Worm (Caenorhabditis elegans): ENCODE measurements around the gene T24C4.2.
A peak's percentile ranks its signal among the peaks of the same experiment; 100 is the strongest.

T24C4.2 gene

ce11 chrIII:870555-870954, 786 bp upstream of the T24C4.2 start:
- TF ChIP-seq ztf-18 (tag; optimal IDR thresholded peaks at IDR 0.05) (no peak), tbx-9 (tag; optimal IDR thresholded peaks at IDR 0.05; ENCODE audit: borderline replicate concordance) (no peak), mel-28 (tag; optimal IDR thresholded peaks at IDR 0.05; ENCODE audit: borderline replicate concordance) (no peak), chd-7 (tag; optimal IDR thresholded peaks at IDR 0.05) (no peak), F49E8.2 (tag; optimal IDR thresholded peaks at IDR 0.05; ENCODE audit: insufficient read depth) (no peak), nhr-27 (tag; optimal IDR thresholded peaks at IDR 0.05) (no peak), sdz-38 (tag; optimal IDR thresholded peaks at IDR 0.05) (no peak), ceh-40 (GFP tag; IDR thresholded peaks at IDR 0.05) (no peak), nhr-80 (tag; optimal IDR thresholded peaks at IDR 0.05) (no peak), dpff-1 (tag; optimal IDR thresholded peaks at IDR 0.05) (no peak)

- TF ChIP-seq F10E7.11 (tag; optimal IDR thresholded peaks at IDR 0.05) = no peak
- no peak for TF ChIP-seq unc-130 (GFP tag; optimal IDR thresholded peaks at IDR 0.05)
- TF ChIP-seq attf-5 (GFP tag; optimal IDR thresholded peaks at IDR 0.05) = no peak
- no peak for TF ChIP-seq nfya-1 (tag; optimal IDR thresholded peaks at IDR 0.05; ENCODE audit: borderline replicate concordance, insufficient read depth)
- TF ChIP-seq tbx-9 (tag; optimal IDR thresholded peaks at IDR 0.05; ENCODE audit: borderline replicate concordance) = no peak
- TF ChIP-seq F22D6.2 (tag; optimal IDR thresholded peaks at IDR 0.05) = no peak
- TF ChIP-seq pbrm-1 (GFP tag; IDR thresholded peaks at IDR 0.05) = no peak
Observed at ce11 chrIII:868866-869265, 903 bp downstream of the T24C4.2 start.

DNA sequence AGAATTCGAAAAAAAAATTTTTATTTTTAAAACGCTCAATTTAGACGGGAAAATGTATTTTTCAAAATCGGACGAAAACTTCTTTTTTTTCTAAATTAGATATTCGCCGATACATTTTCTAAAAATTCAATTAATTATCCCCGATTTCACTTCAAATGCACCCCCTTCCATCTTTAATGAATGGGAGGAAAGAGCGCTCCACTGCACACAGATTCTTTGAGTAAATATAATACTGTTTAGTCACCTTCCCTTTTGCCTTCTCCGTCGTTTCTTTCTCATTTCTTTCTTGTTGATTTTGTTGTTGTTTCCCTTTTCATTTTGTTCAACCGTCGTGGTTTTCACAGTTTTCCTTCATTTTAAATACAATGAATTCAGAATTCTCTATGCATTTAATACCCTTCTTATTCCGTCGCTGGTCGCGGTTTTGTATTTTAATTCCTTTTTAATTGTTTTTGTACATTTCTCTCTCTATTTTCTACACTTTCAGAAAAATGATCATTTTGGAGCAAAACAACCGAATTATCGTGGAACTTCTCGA, 7.9 kb downstream of the T24C4.2 start, which contains the start of gene arx-4:
Gene arx-4, plus strand, starts transcription at position 488 of the 538 bp plus-strand sequence.
- TF ChIP-seq B0261.1 (tag; optimal IDR thresholded peaks at IDR 0.05) (no peak), attf-5 (GFP tag; optimal IDR thresholded peaks at IDR 0.05) (peak; percentile 15), mcd-1 (GFP tag; IDR thresholded peaks at IDR 0.05) (0 out of 2 replicates have a peak, but pooled peaks have one; percentile 25), snpc-1.1 (tag; optimal IDR thresholded peaks at IDR 0.05; ENCODE audit: insufficient read depth) (no peak)

DNA sequence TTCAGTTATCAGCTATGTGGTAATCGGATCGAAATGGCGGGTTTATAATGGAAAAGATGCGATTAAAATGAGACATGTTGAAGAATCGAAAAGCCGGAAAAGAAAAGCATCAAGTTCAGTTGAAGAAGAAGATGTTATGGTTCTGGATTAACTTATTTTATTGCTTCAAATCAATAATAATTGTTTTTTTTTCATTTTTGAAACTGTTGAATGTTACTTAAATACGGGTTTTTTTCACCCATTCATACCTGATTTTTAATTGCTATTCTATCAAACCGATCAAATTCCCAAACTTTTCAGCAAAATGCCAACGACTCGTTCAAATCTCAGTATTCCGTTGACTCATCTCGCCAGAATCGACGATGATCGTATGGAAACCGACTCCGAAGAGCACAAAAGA, 9.9 kb downstream of the T24C4.2 start, which contains the start of gene exos-4.2:
Gene exos-4.2, plus strand, starts transcription at position 301 of the 400 bp plus-strand sequence.
- TF ChIP-seq ztf-18 (tag; optimal IDR thresholded peaks at IDR 0.05) (no peak), snpc-4 (GFP tag; optimal IDR thresholded peaks at IDR 0.05) (no peak), snpc-4 (tag; optimal IDR thresholded peaks at IDR 0.05) (no peak), atf-7 (tag; optimal IDR thresholded peaks at IDR 0.05) (no peak), dox-1 (GFP tag; IDR thresholded peaks at IDR 0.05) (no peak), athp-1 (tag; optimal IDR thresholded peaks at IDR 0.05) (no peak), B0035.1 (tag; optimal IDR thresholded peaks at IDR 0.05) (no peak), F49E8.2 (tag; optimal IDR thresholded peaks at IDR 0.05; ENCODE audit: insufficient read depth) (no peak), mcd-1 (GFP tag; IDR thresholded peaks at IDR 0.05) (no peak), cebp-1 (GFP tag; IDR thresholded peaks at IDR 0.05) (no peak), cebp-1 (tag; optimal IDR thresholded peaks at IDR 0.05) (no peak), K12H6.12 (tag; optimal IDR thresholded peaks at IDR 0.05) (no peak), C17E4.6 (GFP tag; IDR thresholded peaks at IDR 0.05) (no peak), bed-1 (GFP tag; IDR thresholded peaks at IDR 0.05) (no peak), cebp-2 (GFP tag; IDR thresholded peaks at IDR 0.05) (no peak), pbrm-1 (GFP tag; IDR thresholded peaks at IDR 0.05) (no peak), ceh-40 (GFP tag; IDR thresholded peaks at IDR 0.05) (no peak), madf-8 (GFP tag; conservative IDR thresholded peaks at IDR 0.05) (no peak), F37B4.10 (GFP tag; IDR thresholded peaks at IDR 0.05) (no peak), B0336.3 (GFP tag; IDR thresholded peaks at IDR 0.05) (no peak), madf-10 (tag; optimal IDR thresholded peaks at IDR 0.05) (no peak), F52B5.7 (tag; optimal IDR thresholded peaks at IDR 0.05) (no peak)

Measured in whole organism, young adult.